Fruit fly (Drosophila melanogaster) whole organism, embryonic: ENCODE measurements around the gene uif.

Experiments used
- Atf3 ChIP-seq: fragments of 200-800 bp; sonication (Bioruptor generic); optimal IDR thresholded peaks from 3 replicates; lab custom pipeline; 2016; ENCODE audit warnings: missing biosample characterization, missing genetic modification characterization
- B-H1 ChIP-seq: fragments of 200-800 bp; sonication (Bioruptor generic); IDR thresholded peaks from 3 replicates; pipeline ENCODE4 v1.3.6; 2022; ENCODE audit warnings: missing biosample characterization, missing genetic modification characterization
- CG11093 ChIP-seq: fragments of 200-800 bp; sonication (Bioruptor generic); IDR thresholded peaks from 3 replicates; pipeline ENCODE4 v1.3.6; 2022; ENCODE audit warnings: missing biosample characterization, missing genetic modification characterization
- CG11696 ChIP-seq: fragments of 200-800 bp; sonication (Bioruptor generic); IDR thresholded peaks from 2 replicates; pipeline ENCODE4 v1.3.6; 2022; ENCODE audit warnings: missing biosample characterization, missing genetic modification characterization
- CG1233 ChIP-seq: fragments of 200-800 bp; sonication (Bioruptor generic); optimal IDR thresholded peaks from 4 replicates; lab custom pipeline; 2018; ENCODE audit warnings: missing biosample characterization, mild to moderate bottlenecking, missing genetic modification characterization
- CG12744 ChIP-seq: fragments of 200-800 bp; sonication (Bioruptor generic); optimal IDR thresholded peaks from 2 replicates; lab custom pipeline; 2016; ENCODE audit warnings: missing biosample characterization, missing genetic modification characterization
- CG14014 ChIP-seq: fragments of 200-800 bp; sonication (Bioruptor generic); IDR thresholded peaks from 2 replicates; pipeline ENCODE4 v1.3.6; 2022; ENCODE audit warnings: missing biosample characterization, missing genetic modification characterization
- CG1529 ChIP-seq: fragments of 200-800 bp; sonication (Bioruptor generic); optimal IDR thresholded peaks from 3 replicates; lab custom pipeline; 2018; ENCODE audit warnings: missing biosample characterization, missing genetic modification characterization
- CG1602 ChIP-seq: fragments of 200-800 bp; sonication (Bioruptor generic); optimal IDR thresholded peaks from 3 replicates; lab custom pipeline; 2016; ENCODE audit warnings: missing biosample characterization, missing genetic modification characterization
- CG17385 ChIP-seq: fragments of 200-800 bp; sonication (Bioruptor generic); optimal IDR thresholded peaks from 3 replicates; lab custom pipeline; 2018; ENCODE audit warnings: missing biosample characterization, mild to moderate bottlenecking, missing genetic modification characterization
- CG2712 ChIP-seq: fragments of 200-800 bp; optimal IDR thresholded peaks from 3 replicates; lab custom pipeline; 2019; ENCODE audit warnings: missing biosample characterization, mild to moderate bottlenecking, missing genetic modification characterization, moderate library complexity
- CG3065 ChIP-seq: fragments of 200-800 bp; sonication (Bioruptor generic); optimal IDR thresholded peaks from 2 replicates; lab custom pipeline; 2016; ENCODE audit warnings: missing biosample characterization, missing genetic modification characterization
- CG31388 ChIP-seq: fragments of 200-800 bp; sonication (Bioruptor generic); optimal IDR thresholded peaks from 2 replicates; lab custom pipeline; 2016; ENCODE audit warnings: missing biosample characterization, missing genetic modification characterization
- CG34376 ChIP-seq: fragments of 200-800 bp; sonication (Bioruptor generic); optimal IDR thresholded peaks from 2 replicates; lab custom pipeline; 2018; ENCODE audit warnings: missing biosample characterization, mild to moderate bottlenecking, missing genetic modification characterization
- CG4404 ChIP-seq: fragments of 200-800 bp; sonication (Bioruptor generic); IDR thresholded peaks from 2 replicates; pipeline ENCODE4 v1.3.6; 2022; ENCODE audit warnings: missing biosample characterization, missing genetic modification characterization
- CG4617 ChIP-seq: fragments of 200-800 bp; sonication (Bioruptor generic); optimal IDR thresholded peaks from 3 replicates; lab custom pipeline; 2016; ENCODE audit warnings: missing biosample characterization, missing genetic modification characterization, borderline replicate concordance
- CG4707 ChIP-seq: fragments of 200-800 bp; sonication (Bioruptor generic); optimal IDR thresholded peaks from 2 replicates; lab custom pipeline; 2018; ENCODE audit warnings: missing biosample characterization, mild to moderate bottlenecking, missing genetic modification characterization, moderate library complexity
- CG5245 ChIP-seq: fragments of 200-800 bp; sonication (Bioruptor generic); optimal IDR thresholded peaks from 3 replicates; lab custom pipeline; 2016; ENCODE audit warnings: missing biosample characterization, missing genetic modification characterization
- CG7963 ChIP-seq: fragments of 200-800 bp; sonication (Bioruptor generic); IDR thresholded peaks from 3 replicates; pipeline ENCODE4 v1.3.6; 2022; ENCODE audit warnings: missing biosample characterization, missing genetic modification characterization; ENCODE audit not compliant: partially characterized antibody
- CG8944 ChIP-seq: fragments of 200-800 bp; sonication (Bioruptor generic); optimal IDR thresholded peaks from 3 replicates; lab custom pipeline; 2016; ENCODE audit warnings: missing biosample characterization, missing genetic modification characterization
- CG9797 ChIP-seq: fragments of 200-800 bp; sonication (Bioruptor generic); optimal IDR thresholded peaks from 3 replicates; lab custom pipeline; 2018; ENCODE audit warnings: missing biosample characterization, mild to moderate bottlenecking, missing genetic modification characterization
- CHES-1-like ChIP-seq: fragments of 200-800 bp; sonication (Bioruptor generic); optimal IDR thresholded peaks from 2 replicates; lab custom pipeline; 2016; ENCODE audit warnings: missing biosample characterization, missing genetic modification characterization
- D ChIP-seq, 2 experiments: fragments of 200-800 bp in 1 of 2; fragments of >200 bp in 1 of 2; sonication (Bioruptor generic) in 1 of 2; optimal IDR thresholded peaks; 2 replicates in 1 of 2; 3 replicates in 1 of 2; lab custom pipeline; 2017; ENCODE audit warnings: mild to moderate bottlenecking in 1 of 2, missing biosample characterization in 1 of 2, missing genetic modification characterization in 1 of 2, missing genetic modification reagents in 1 of 2
- Hmr ChIP-seq: fragments of 200-800 bp; sonication (Bioruptor generic); optimal IDR thresholded peaks from 3 replicates; lab custom pipeline; 2017; ENCODE audit warnings: mild to moderate bottlenecking, missing biosample characterization, missing genetic modification reagents, missing genetic modification characterization
- Mrtf ChIP-seq: fragments of 200-800 bp; sonication (Bioruptor generic); IDR thresholded peaks from 3 replicates; pipeline ENCODE4 v1.3.6; 2022; ENCODE audit warnings: missing biosample characterization, missing genetic modification characterization
- NC2α ChIP-seq: fragments of 200-800 bp; sonication (Bioruptor generic); optimal IDR thresholded peaks from 2 replicates; lab custom pipeline; 2016; ENCODE audit warnings: missing biosample characterization, missing genetic modification characterization
- NC2β ChIP-seq: fragments of 200-800 bp; sonication (Bioruptor generic); optimal IDR thresholded peaks from 2 replicates; lab custom pipeline; 2016; ENCODE audit warnings: missing biosample characterization, missing genetic modification characterization
- Side ChIP-seq: fragments of 200-800 bp; sonication (Bioruptor generic); optimal IDR thresholded peaks from 2 replicates; lab custom pipeline; 2016; ENCODE audit warnings: missing biosample characterization, missing genetic modification characterization
- Taf1 ChIP-seq: fragments of 200-800 bp; sonication (Bioruptor generic); IDR thresholded peaks from 2 replicates; pipeline ENCODE4 v1.3.6; 2022; ENCODE audit warnings: missing biosample characterization, missing genetic modification characterization
- bbx ChIP-seq: fragments of 200-800 bp; sonication (Bioruptor generic); IDR thresholded peaks from 2 replicates; pipeline ENCODE4 v1.3.6; 2022; ENCODE audit warnings: missing biosample characterization, missing genetic modification characterization; ENCODE audit not compliant: partially characterized antibody
- br ChIP-seq: fragments of >200 bp; optimal IDR thresholded peaks from 2 replicates; lab custom pipeline; 2017
- cas ChIP-seq: fragments of 200-800 bp; sonication (Bioruptor generic); IDR thresholded peaks from 2 replicates; pipeline ENCODE4 v1.3.6; 2022; ENCODE audit warnings: missing biosample characterization, missing genetic modification characterization
- dmrt11E ChIP-seq: fragments of 200-800 bp; sonication (Bioruptor generic); optimal IDR thresholded peaks from 3 replicates; lab custom pipeline; 2018; ENCODE audit warnings: missing biosample characterization, mild to moderate bottlenecking, missing genetic modification characterization, moderate library complexity
- fd102C ChIP-seq: fragments of 200-800 bp; sonication (Bioruptor generic); optimal IDR thresholded peaks from 2 replicates; lab custom pipeline; 2018; ENCODE audit warnings: missing biosample characterization, mild to moderate bottlenecking, missing genetic modification characterization, moderate library complexity
- grau ChIP-seq: fragments of 200-800 bp; optimal IDR thresholded peaks from 3 replicates; lab custom pipeline; 2019; ENCODE audit warnings: missing biosample characterization, mild to moderate bottlenecking, missing genetic modification characterization, moderate library complexity
- kni ChIP-seq: fragments of 200-800 bp; sonication (Bioruptor generic); optimal IDR thresholded peaks from 3 replicates; lab custom pipeline; 2017; ENCODE audit warnings: mild to moderate bottlenecking, missing biosample characterization, missing genetic modification reagents, missing genetic modification characterization
- lab ChIP-seq: fragments of 200-800 bp; sonication (Bioruptor generic); optimal IDR thresholded peaks from 3 replicates; lab custom pipeline; 2017; ENCODE audit warnings: missing biosample characterization, missing genetic modification characterization, mild to moderate bottlenecking, moderate library complexity, missing genetic modification reagents
- mld ChIP-seq: fragments of 200-800 bp; sonication (Bioruptor generic); IDR thresholded peaks from 3 replicates; pipeline ENCODE4 v1.3.6; 2022; ENCODE audit warnings: missing biosample characterization, missing genetic modification characterization; ENCODE audit not compliant: partially characterized antibody
- nau ChIP-seq: fragments of 200-800 bp; sonication (Bioruptor generic); optimal IDR thresholded peaks from 3 replicates; lab custom pipeline; 2017; ENCODE audit warnings: missing biosample characterization, mild to moderate bottlenecking, missing genetic modification characterization, missing genetic modification reagents
- nerfin-1 ChIP-seq: fragments of 200-800 bp; sonication (Bioruptor generic); optimal IDR thresholded peaks from 3 replicates; lab custom pipeline; 2019; ENCODE audit warnings: missing biosample characterization, mild to moderate bottlenecking, missing genetic modification characterization, moderate library complexity
- pan ChIP-seq, 4 experiments: fragments of >200 bp in 3 of 4; fragments of 200-800 bp in 1 of 4; sonication (Bioruptor generic) in 1 of 4; optimal IDR thresholded peaks in 3 of 4; IDR thresholded peaks in 1 of 4; 2 replicates each; pipeline versions ENCODE4 v1.3.6 to Lab custom; 2017 to 2022; ENCODE audit warnings: missing biosample characterization in 2 of 4, missing genetic modification characterization in 2 of 4, mixed read lengths in 1 of 4
- peb ChIP-seq: fragments of 200-800 bp; sonication (Bioruptor generic); IDR thresholded peaks from 2 replicates; pipeline ENCODE4 v1.3.6; 2022; ENCODE audit warnings: missing biosample characterization, missing genetic modification characterization
- psq ChIP-seq: fragments of 200-800 bp; sonication (Bioruptor generic); optimal IDR thresholded peaks from 2 replicates; lab custom pipeline; 2017; ENCODE audit warnings: missing biosample characterization, missing genetic modification characterization
- slbo ChIP-seq: fragments of 200-800 bp; sonication (Bioruptor generic); IDR thresholded peaks from 2 replicates; pipeline ENCODE4 v1.3.6; 2022; ENCODE audit warnings: missing biosample characterization, missing genetic modification characterization
- slou ChIP-seq: fragments of 200-800 bp; sonication (Bioruptor generic); optimal IDR thresholded peaks from 3 replicates; lab custom pipeline; 2016; ENCODE audit warnings: missing biosample characterization, missing genetic modification characterization
- slp2 ChIP-seq: fragments of 200-800 bp; sonication (Bioruptor generic); optimal IDR thresholded peaks from 2 replicates; lab custom pipeline; 2016; ENCODE audit warnings: missing biosample characterization, missing genetic modification characterization
- stc ChIP-seq: fragments of 200-800 bp; sonication (Bioruptor generic); IDR thresholded peaks from 2 replicates; pipeline ENCODE4 v1.3.6; 2022; ENCODE audit warnings: missing biosample characterization, missing genetic modification characterization
- trem ChIP-seq: fragments of 200-800 bp; optimal IDR thresholded peaks from 3 replicates; lab custom pipeline; 2019; ENCODE audit warnings: missing biosample characterization, mild to moderate bottlenecking, missing genetic modification characterization, moderate library complexity
- ttk ChIP-seq: fragments of 200-800 bp; sonication (Bioruptor generic); IDR thresholded peaks from 2 replicates; pipeline ENCODE4 v2.1.2; 2022; ENCODE audit warnings: missing biosample characterization, missing genetic modification characterization
- zf30C ChIP-seq: fragments of 200-800 bp; sonication (Bioruptor generic); optimal IDR thresholded peaks from 3 replicates; lab custom pipeline; 2018; ENCODE audit warnings: missing biosample characterization, mild to moderate bottlenecking, missing genetic modification characterization
- zfh1 ChIP-seq: fragments of 200-800 bp; sonication (Bioruptor generic); IDR thresholded peaks from 3 replicates; pipeline ENCODE4 v1.3.6; 2022; ENCODE audit warnings: missing biosample characterization, missing genetic modification characterization

The uif gene

DNA sequence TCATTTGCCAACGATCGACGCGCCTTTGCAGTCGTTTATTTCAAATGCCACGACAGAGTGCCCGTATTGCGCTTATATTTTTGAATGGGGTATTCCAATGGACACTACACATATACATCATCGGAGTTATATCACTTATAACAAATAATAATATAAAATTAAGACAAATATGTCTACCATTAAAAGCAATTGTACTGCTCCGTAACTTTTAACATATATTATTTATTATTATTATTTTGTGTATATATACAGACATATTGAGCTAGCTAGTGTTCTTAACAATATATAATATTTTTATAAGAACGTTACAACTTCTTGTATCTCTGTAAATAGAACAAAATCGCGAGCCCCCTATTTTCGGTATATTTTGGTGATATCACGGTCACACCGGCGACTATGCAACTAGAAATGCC, 46.1 kb downstream of the uif start, which contains the start of the genes sip2 and Coprox (continued):
- TF ChIP-seq CG31388 (no peak), slbo (GFP tag; lab: Robert Waterston, UW) (peak; percentile 64), CG8944 (no peak), CG5245 (GFP tag; lab: Kevin White, UChicago) (no peak), ttk (GFP tag; lab: Robert Waterston, UW) (0 out of 2 replicates have a peak, but pooled peaks have one; percentile 25), stc (GFP tag; lab: Robert Waterston, UW) (no peak), CG4707 (GFP tag; lab: Kevin White, UChicago) (no peak), CG1602 (GFP tag; lab: Kevin White, UChicago) (peak; percentile 52), NC2α (no peak), CG14014 (peak; percentile 59), Mrtf (GFP tag; lab: Robert Waterston, UW) (no peak; the same call in 2 of the 3 replicates), slp2 (no peak), kni (GFP tag; lab: Kevin White, UChicago) (peak; percentile 30), CG34376 (GFP tag; lab: Kevin White, UChicago) (no peak), CG11696 (GFP tag; lab: Robert Waterston, UW) (no peak), grau (tag; lab: Kevin White, UChicago) (peak; percentile 83), dmrt11E (peak; percentile 77), cas (GFP tag; lab: Robert Waterston, UW) (no peak), CG4404 (no peak), fd102C (GFP tag; lab: Kevin White, UChicago) (no peak), Side (no peak), CG1233 (GFP tag; lab: Kevin White, UChicago) (no peak), slou (no peak), mld (GFP tag; lab: Robert Waterston, UW) (no peak), CG17385 (GFP tag; lab: Kevin White, UChicago) (peak; percentile 62), CG2712 (tag; lab: Kevin White, UChicago) (peak; percentile 88), CG11093 (no peak), CG1529 (peak; percentile 1), CHES-1-like (GFP tag; lab: Kevin White, UChicago) (no peak), br (lab: Kevin White, UChicago) (no peak), B-H1 (GFP tag; lab: Robert Waterston, UW) (no peak; the same call in 2 of the 3 replicates), bbx (no peak), NC2β (no peak), D (optimal IDR thresholded peaks at IDR 0.05; lab: Kevin White, UChicago) (no peak), D (GFP tag; optimal IDR thresholded peaks at IDR 0.05; lab: Kevin White, UChicago) (no peak), pan (optimal IDR thresholded peaks at IDR 0.05; lab: Kevin White, UChicago) (no peak), pan (GFP tag; optimal IDR thresholded peaks at IDR 0.05 in 1 of 2, IDR thresholded peaks at IDR 0.05 in 1 of 2) (peak in 1 of 2 experiments; percentile 57), CG7963 (GFP tag; lab: Robert Waterston, UW) (no peak), zf30C (no peak), Taf1 (no peak), trem (tag; lab: Kevin White, UChicago) (peak; percentile 80), peb (GFP tag; lab: Robert Waterston, UW) (no peak), nerfin-1 (tag; lab: Kevin White, UChicago) (peak; percentile 69), Hmr (no peak), CG12744 (no peak), CG9797 (GFP tag; lab: Kevin White, UChicago) (peak; percentile 89), psq (GFP tag; lab: Kevin White, UChicago) (no peak), nau (no peak), CG3065 (GFP tag; lab: Kevin White, UChicago) (no peak), lab (GFP tag; lab: Kevin White, UChicago) (no peak), Atf3 (no peak), CG4617 (GFP tag; lab: Kevin White, UChicago) (peak; percentile 21), zfh1 (GFP tag; lab: Robert Waterston, UW) (no peak)
